Worm (Caenorhabditis elegans) whole organism, L3 larva: Measurements from ENCODE around the gene T25B6.4.

ENCODE experiments used
- R02D3.7 ChIP-seq: fragments of 150-350 bp; optimal IDR thresholded peaks from 2 replicates; lab custom pipeline; 2014; ENCODE audit warnings: missing biosample characterization, missing genetic modification characterization
- fos-1 ChIP-seq: fragments of 150-350 bp; optimal IDR thresholded peaks from 2 replicates; lab custom pipeline; 2014; ENCODE audit warnings: missing biosample characterization, missing genetic modification characterization
- nhr-237 ChIP-seq: fragments of 150-350 bp; optimal IDR thresholded peaks from 2 replicates; lab custom pipeline; 2014; ENCODE audit warnings: missing biosample characterization, missing genetic modification characterization
- ztf-11 ChIP-seq: fragments of 150-350 bp; optimal IDR thresholded peaks from 2 replicates; lab custom pipeline; 2014; ENCODE audit warnings: missing biosample characterization, missing genetic modification characterization

DNA sequence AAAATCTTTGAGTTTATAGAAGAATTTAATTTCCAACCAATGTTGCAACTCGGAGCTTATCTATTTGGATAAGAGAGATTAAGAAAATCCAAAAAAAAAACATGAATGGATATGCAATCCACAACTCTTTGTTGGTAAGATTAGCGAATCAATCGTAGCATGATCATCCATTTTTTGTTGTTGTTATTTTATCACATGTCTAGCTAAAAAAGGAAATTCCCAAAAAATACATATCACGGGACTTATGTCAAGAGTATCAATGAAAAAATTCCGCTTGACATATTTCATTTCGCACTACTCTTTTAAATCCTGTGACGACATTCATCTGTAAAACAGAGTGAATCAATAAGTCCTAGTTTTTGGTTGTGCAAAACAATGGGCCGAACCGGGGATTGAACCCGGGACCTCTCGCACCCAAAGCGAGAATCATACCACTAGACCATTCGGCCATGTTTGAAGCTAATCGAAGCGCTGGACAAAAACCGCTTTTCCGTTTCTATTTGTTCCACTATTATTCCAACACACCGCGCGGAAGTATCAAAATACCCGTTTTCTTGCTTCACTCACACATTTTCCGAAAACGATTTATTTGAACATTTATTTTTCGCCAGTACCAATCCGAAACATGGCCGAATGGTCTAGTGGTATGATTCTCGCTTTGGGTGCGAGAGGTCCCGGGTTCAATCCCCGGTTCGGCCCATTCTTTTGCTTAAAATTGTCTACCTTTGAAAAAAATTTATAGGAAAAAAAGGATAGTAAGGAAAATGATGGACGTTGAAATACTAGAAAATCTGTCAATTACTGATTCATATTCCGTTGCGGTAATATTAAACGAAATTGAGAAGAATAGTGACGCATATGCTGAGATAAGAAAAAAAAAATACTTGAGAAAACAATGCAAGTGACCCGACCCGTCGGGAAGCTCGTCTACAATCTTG is 46.1 kb upstream of the T25B6.4 start:
- no peak for TF ChIP-seq nhr-237
- no peak for TF ChIP-seq R02D3.7
- TF ChIP-seq ztf-11 (tag; lab: Kevin White, UChicago) = no peak
- no peak for TF ChIP-seq fos-1 (tag; lab: Kevin White, UChicago)
